Fruit fly (Drosophila melanogaster) whole organism, embryonic: Measurements from ENCODE around the gene TTLL4A.

Source experiments
- Aef1 ChIP-seq: fragments of 200-800 bp; sonication (Bioruptor generic); IDR thresholded peaks from 3 replicates; pipeline ENCODE4 v1.3.6; 2022; ENCODE audit warnings: missing biosample characterization, missing genetic modification characterization
- CG10274 ChIP-seq: fragments of 200-800 bp; sonication (Bioruptor generic); optimal IDR thresholded peaks from 3 replicates; lab custom pipeline; 2017; ENCODE audit warnings: missing biosample characterization, mild to moderate bottlenecking, missing genetic modification characterization
- CG12299 ChIP-seq: fragments of 200-800 bp; sonication (Bioruptor generic); optimal IDR thresholded peaks from 2 replicates; lab custom pipeline; 2018; ENCODE audit warnings: missing biosample characterization, mild to moderate bottlenecking, missing genetic modification characterization
- CG13775 ChIP-seq: fragments of 200-800 bp; sonication (Bioruptor generic); optimal IDR thresholded peaks from 3 replicates; lab custom pipeline; 2017; ENCODE audit warnings: missing biosample characterization, mild to moderate bottlenecking, missing genetic modification characterization
- CG14050 ChIP-seq: fragments of 200-800 bp; sonication (Bioruptor generic); IDR thresholded peaks from 3 replicates; pipeline ENCODE4 v1.3.6; 2022; ENCODE audit warnings: missing biosample characterization, missing genetic modification characterization
- CG15011 ChIP-seq: fragments of 200-800 bp; sonication (Bioruptor generic); optimal IDR thresholded peaks from 3 replicates; lab custom pipeline; 2018; ENCODE audit warnings: missing biosample characterization, mild to moderate bottlenecking, missing genetic modification characterization
- CG17361 ChIP-seq: fragments of 200-800 bp; sonication (Bioruptor generic); IDR thresholded peaks from 3 replicates; pipeline ENCODE4 v1.3.6; 2022; ENCODE audit warnings: missing biosample characterization, missing genetic modification characterization
- CG1792 ChIP-seq: fragments of 200-800 bp; sonication (Bioruptor generic); optimal IDR thresholded peaks from 2 replicates; lab custom pipeline; 2016; ENCODE audit warnings: missing biosample characterization, missing genetic modification characterization
- CG1832 ChIP-seq: fragments of 200-800 bp; sonication (Bioruptor generic); optimal IDR thresholded peaks from 2 replicates; lab custom pipeline; 2017; ENCODE audit warnings: missing biosample characterization, mild to moderate bottlenecking, missing genetic modification characterization, inconsistent platforms
- CG18476 ChIP-seq: fragments of 200-800 bp; sonication (Bioruptor generic); optimal IDR thresholded peaks from 2 replicates; lab custom pipeline; 2016; ENCODE audit warnings: missing biosample characterization, mild to moderate bottlenecking, missing genetic modification characterization
- CG30020 ChIP-seq: fragments of 200-800 bp; optimal IDR thresholded peaks from 2 replicates; lab custom pipeline; 2019; ENCODE audit warnings: missing biosample characterization, mild to moderate bottlenecking, missing genetic modification characterization, moderate library complexity
- CG33213 ChIP-seq: fragments of 200-800 bp; sonication (Bioruptor generic); optimal IDR thresholded peaks from 3 replicates; lab custom pipeline; 2016; ENCODE audit warnings: missing biosample characterization, missing genetic modification characterization
- CG3847 ChIP-seq: fragments of 200-800 bp; sonication (Bioruptor generic); IDR thresholded peaks from 2 replicates; pipeline ENCODE4 v1.3.6; 2022; ENCODE audit warnings: missing biosample characterization, missing genetic modification characterization
- CG4617 ChIP-seq: fragments of 200-800 bp; sonication (Bioruptor generic); optimal IDR thresholded peaks from 3 replicates; lab custom pipeline; 2016; ENCODE audit warnings: missing biosample characterization, missing genetic modification characterization, borderline replicate concordance
- CG4707 ChIP-seq: fragments of 200-800 bp; sonication (Bioruptor generic); optimal IDR thresholded peaks from 2 replicates; lab custom pipeline; 2018; ENCODE audit warnings: missing biosample characterization, mild to moderate bottlenecking, missing genetic modification characterization, moderate library complexity
- CG8089 ChIP-seq: fragments of 200-800 bp; sonication (Bioruptor generic); optimal IDR thresholded peaks from 3 replicates; lab custom pipeline; 2016; ENCODE audit warnings: missing biosample characterization, missing genetic modification characterization
- CG9609 ChIP-seq: fragments of 200-800 bp; sonication (Bioruptor generic); optimal IDR thresholded peaks from 3 replicates; lab custom pipeline; 2016; ENCODE audit warnings: missing biosample characterization, missing genetic modification characterization
- CG9727 ChIP-seq: fragments of 200-800 bp; sonication (Bioruptor generic); optimal IDR thresholded peaks from 3 replicates; lab custom pipeline; 2017; ENCODE audit warnings: missing biosample characterization, mild to moderate bottlenecking, missing genetic modification characterization
- CG9932 ChIP-seq: fragments of 200-800 bp; sonication (Bioruptor generic); IDR thresholded peaks from 2 replicates; pipeline ENCODE4 v1.3.6; 2022; ENCODE audit warnings: missing biosample characterization, missing genetic modification characterization
- Dref ChIP-seq: fragments of 200-800 bp; sonication (Bioruptor generic); IDR thresholded peaks from 2 replicates; pipeline ENCODE4 v1.3.6; 2022; ENCODE audit warnings: missing biosample characterization, missing genetic modification characterization
- Elba2 ChIP-seq: fragments of 200-800 bp; sonication (Bioruptor generic); optimal IDR thresholded peaks from 3 replicates; lab custom pipeline; 2016; ENCODE audit warnings: missing biosample characterization, missing genetic modification characterization
- NC2α ChIP-seq: fragments of 200-800 bp; sonication (Bioruptor generic); optimal IDR thresholded peaks from 2 replicates; lab custom pipeline; 2016; ENCODE audit warnings: missing biosample characterization, missing genetic modification characterization
- NC2β ChIP-seq: fragments of 200-800 bp; sonication (Bioruptor generic); optimal IDR thresholded peaks from 2 replicates; lab custom pipeline; 2016; ENCODE audit warnings: missing biosample characterization, missing genetic modification characterization
- PHDP ChIP-seq: fragments of 200-800 bp; sonication (Bioruptor generic); optimal IDR thresholded peaks from 3 replicates; lab custom pipeline; 2018; ENCODE audit warnings: missing biosample characterization, mild to moderate bottlenecking, missing genetic modification characterization, moderate library complexity
- Scr ChIP-seq: fragments of 200-800 bp; sonication (Bioruptor generic); IDR thresholded peaks from 2 replicates; pipeline ENCODE4 v1.3.6; 2022; ENCODE audit warnings: missing biosample characterization, missing genetic modification characterization; ENCODE audit not compliant: partially characterized antibody
- Usf ChIP-seq: fragments of 200-800 bp; sonication (Bioruptor generic); optimal IDR thresholded peaks from 2 replicates; lab custom pipeline; 2017; ENCODE audit warnings: missing genotype, missing biosample characterization, missing genetic modification characterization
- Xrp1 ChIP-seq: fragments of 200-800 bp; sonication (Bioruptor generic); IDR thresholded peaks from 2 replicates; pipeline ENCODE4 v1.3.6; 2022; ENCODE audit warnings: missing biosample characterization, missing genetic modification characterization
- chif ChIP-seq, 2 experiments: fragments of 200-800 bp; sonication (Bioruptor generic); optimal IDR thresholded peaks; 3 replicates each; lab custom pipeline; 2016; ENCODE audit warnings: missing biosample characterization in 2 of 2, missing genetic modification characterization in 2 of 2
- dan ChIP-seq: fragments of 200-800 bp; sonication (Bioruptor generic); IDR thresholded peaks from 2 replicates; pipeline ENCODE4 v1.3.6; 2022; ENCODE audit warnings: missing biosample characterization, missing genetic modification characterization
- dm ChIP-seq: fragments of 200-800 bp; sonication (Bioruptor generic); optimal IDR thresholded peaks from 3 replicates; lab custom pipeline; 2016; ENCODE audit warnings: missing biosample characterization, missing genetic modification characterization
- fd3F ChIP-seq: fragments of 200-800 bp; sonication (Bioruptor generic); optimal IDR thresholded peaks from 2 replicates; lab custom pipeline; 2018; ENCODE audit warnings: missing biosample characterization, mild to moderate bottlenecking, missing genetic modification characterization, moderate library complexity
- gem ChIP-seq: fragments of 200-800 bp; sonication (Bioruptor generic); optimal IDR thresholded peaks from 2 replicates; lab custom pipeline; 2019; ENCODE audit warnings: missing biosample characterization, mild to moderate bottlenecking, missing genetic modification characterization, moderate library complexity
- gfzf ChIP-seq: fragments of 200-800 bp; sonication (Bioruptor generic); optimal IDR thresholded peaks from 2 replicates; lab custom pipeline; 2016; ENCODE audit warnings: missing biosample characterization, mild to moderate bottlenecking, missing genetic modification characterization, moderate library complexity
- hkb ChIP-seq, 2 experiments: fragments of 200-800 bp in 1 of 2; fragments of >200 bp in 1 of 2; sonication (Bioruptor generic) in 1 of 2; IDR thresholded peaks in 1 of 2; optimal IDR thresholded peaks in 1 of 2; 2 replicates each; pipeline versions ENCODE4 v1.3.6 to Lab custom; 2017 to 2022; ENCODE audit warnings: missing biosample characterization in 1 of 2, missing genetic modification characterization in 1 of 2
- inv ChIP-seq: fragments of 200-800 bp; sonication (Bioruptor generic); IDR thresholded peaks from 2 replicates; pipeline ENCODE4 v1.3.6; 2022; ENCODE audit warnings: missing biosample characterization, missing genetic modification characterization; ENCODE audit not compliant: partially characterized antibody
- kay ChIP-seq: fragments of 200-800 bp; sonication (Bioruptor generic); optimal IDR thresholded peaks from 2 replicates; lab custom pipeline; 2016; ENCODE audit warnings: missing biosample characterization, missing genetic modification characterization
- phol ChIP-seq: fragments of 200-800 bp; sonication (Bioruptor generic); optimal IDR thresholded peaks from 3 replicates; lab custom pipeline; 2018; ENCODE audit warnings: missing biosample characterization, mild to moderate bottlenecking, missing genetic modification characterization, moderate library complexity
- prd ChIP-seq, 3 experiments: fragments of >200 bp in 2 of 3; fragments of 200-800 bp in 1 of 3; sonication (Bioruptor generic) in 1 of 3; optimal IDR thresholded peaks in 2 of 3; IDR thresholded peaks in 1 of 3; 2 replicates in 2 of 3; 3 replicates in 1 of 3; pipeline versions ENCODE4 v1.3.6 to Lab custom; 2017 to 2022; ENCODE audit warnings: missing biosample characterization in 1 of 3, missing genetic modification characterization in 1 of 3
- pros ChIP-seq: fragments of 200-800 bp; sonication (Bioruptor generic); optimal IDR thresholded peaks from 3 replicates; lab custom pipeline; 2019; ENCODE audit warnings: missing biosample characterization, mild to moderate bottlenecking, missing genetic modification characterization, moderate library complexity
- pum ChIP-seq: fragments of 200-800 bp; sonication (Bioruptor generic); optimal IDR thresholded peaks from 2 replicates; lab custom pipeline; 2016; ENCODE audit warnings: missing biosample characterization, missing genetic modification characterization
- pzg ChIP-seq: fragments of 200-800 bp; sonication (Bioruptor generic); optimal IDR thresholded peaks from 3 replicates; lab custom pipeline; 2018; ENCODE audit warnings: missing biosample characterization, mild to moderate bottlenecking, missing genetic modification characterization, moderate library complexity
- scrt ChIP-seq: fragments of 200-800 bp; sonication (Bioruptor generic); optimal IDR thresholded peaks from 2 replicates; lab custom pipeline; 2018; ENCODE audit warnings: missing biosample characterization, mild to moderate bottlenecking, missing genetic modification characterization, moderate library complexity
- sd ChIP-seq: fragments of 200-800 bp; sonication (Bioruptor generic); optimal IDR thresholded peaks from 3 replicates; lab custom pipeline; 2018; ENCODE audit warnings: missing biosample characterization, mild to moderate bottlenecking, missing genetic modification characterization, moderate library complexity
- sens ChIP-seq: fragments of 200-800 bp; sonication (Bioruptor generic); peaks from one replicate; lab custom pipeline; 2016; ENCODE audit warnings: missing biosample characterization, missing genetic modification characterization
- shn ChIP-seq: fragments of 200-800 bp; sonication (Bioruptor generic); optimal IDR thresholded peaks from 3 replicates; lab custom pipeline; 2016; ENCODE audit warnings: missing biosample characterization, missing genetic modification characterization
- sima ChIP-seq: fragments of 200-800 bp; sonication (Bioruptor generic); optimal IDR thresholded peaks from 2 replicates; lab custom pipeline; 2016; ENCODE audit warnings: missing biosample characterization, missing genetic modification characterization
- stwl ChIP-seq: fragments of 200-800 bp; sonication (Bioruptor generic); optimal IDR thresholded peaks from 3 replicates; lab custom pipeline; 2018; ENCODE audit warnings: missing biosample characterization, mild to moderate bottlenecking, missing genetic modification characterization, moderate library complexity
- tll ChIP-seq, 2 experiments: fragments of 200-800 bp in 1 of 2; fragments of >200 bp in 1 of 2; sonication (Bioruptor generic) in 1 of 2; optimal IDR thresholded peaks; 2 replicates each; lab custom pipeline; 2017 to 2019; ENCODE audit warnings: missing biosample characterization in 2 of 2, missing genetic modification characterization in 2 of 2, mild to moderate bottlenecking in 1 of 2, moderate library complexity in 1 of 2
- zen ChIP-seq: fragments of 200-800 bp; sonication (Bioruptor generic); optimal IDR thresholded peaks from 3 replicates; lab custom pipeline; 2018; ENCODE audit warnings: missing biosample characterization, mild to moderate bottlenecking, missing genetic modification characterization, moderate library complexity
- zfh2 ChIP-seq: fragments of 200-800 bp; sonication (Bioruptor generic); optimal IDR thresholded peaks from 2 replicates; lab custom pipeline; 2016; ENCODE audit warnings: missing biosample characterization, missing genetic modification characterization

TTLL4A gene

dm6 chr2L:10970134-10970533 lies 19.1 kb upstream of the TTLL4A start, which contains the start of the genes Tmem214 and YL-1 (continued):
- no peak for TF ChIP-seq dan
- TF ChIP-seq hkb (optimal IDR thresholded peaks at IDR 0.05; lab: Kevin White, UChicago): no peak
- no peak for TF ChIP-seq hkb (GFP tag; IDR thresholded peaks at IDR 0.05; lab: Robert Waterston, UW)
- peak; percentile 69 for TF ChIP-seq Scr (GFP tag; lab: Robert Waterston, UW)
- peak; percentile 8 for TF ChIP-seq CG12299 (tag; lab: Kevin White, UChicago)
- no peak for TF ChIP-seq sima (GFP tag; lab: Kevin White, UChicago)
- no peak for TF ChIP-seq tll (GFP tag; optimal IDR thresholded peaks at IDR 0.05; lab: Kevin White, UChicago)
- TF ChIP-seq CG13775 (GFP tag; lab: Kevin White, UChicago): no peak
- TF ChIP-seq zen (tag; lab: Kevin White, UChicago): peak; percentile 16
- peak; percentile 7 for TF ChIP-seq CG9727 (GFP tag; lab: Kevin White, UChicago)
- TF ChIP-seq CG33213 (GFP tag; lab: Kevin White, UChicago): peak; percentile 10
- peak; percentile 81 for TF ChIP-seq gfzf (GFP tag; lab: Kevin White, UChicago)
- TF ChIP-seq gem (tag; lab: Kevin White, UChicago): peak; percentile 20
- no peak for TF ChIP-seq CG9932 (GFP tag; lab: Robert Waterston, UW)
- no peak for TF ChIP-seq CG10274 (GFP tag; lab: Kevin White, UChicago)
- no peak for TF ChIP-seq shn
- no peak for TF ChIP-seq kay (GFP tag; lab: Kevin White, UChicago)
- TF ChIP-seq PHDP (tag; lab: Kevin White, UChicago): peak; percentile 4
- TF ChIP-seq phol (tag; lab: Kevin White, UChicago): peak; percentile 86
- peak; percentile 77 for TF ChIP-seq pzg (GFP tag; lab: Kevin White, UChicago)
- peak; percentile 93 for TF ChIP-seq scrt
- peak; percentile 1 for TF ChIP-seq NC2β (GFP tag; lab: Kevin White, UChicago)
- TF ChIP-seq pum (GFP tag; lab: Kevin White, UChicago): no peak
- peak; percentile 95 for TF ChIP-seq CG4617
- TF ChIP-seq Xrp1 (GFP tag; lab: Robert Waterston, UW): no peak
- no peak for TF ChIP-seq CG4707
- TF ChIP-seq sd: no peak
- no peak for TF ChIP-seq chif (GFP tag; optimal IDR thresholded peaks at IDR 0.05; lab: Kevin White, UChicago)
- no peak for TF ChIP-seq zfh2 (GFP tag; lab: Kevin White, UChicago)
- no peak for TF ChIP-seq CG1792 (GFP tag; lab: Kevin White, UChicago)
- peak; percentile 64 for TF ChIP-seq Elba2 (GFP tag; lab: Kevin White, UChicago)
- no peak for TF ChIP-seq NC2α (GFP tag; lab: Kevin White, UChicago)
- TF ChIP-seq Aef1 (GFP tag; lab: Robert Waterston, UW): no peak
- no peak for TF ChIP-seq CG14050 (GFP tag; lab: Robert Waterston, UW)
- TF ChIP-seq CG8089 (GFP tag; lab: Kevin White, UChicago): no peak
- TF ChIP-seq prd (optimal IDR thresholded peaks at IDR 0.05; lab: Kevin White, UChicago): no peak
- TF ChIP-seq prd (GFP tag; IDR thresholded peaks at IDR 0.05; lab: Robert Waterston, UW): no peak
- TF ChIP-seq CG30020: peak; percentile 53
- 0 out of 3 replicates have a peak, but pooled peaks have one; percentile 28 for TF ChIP-seq CG17361 (GFP tag; lab: Robert Waterston, UW)
- TF ChIP-seq pros (GFP tag; lab: Kevin White, UChicago): no peak
- peak; percentile 59 for TF ChIP-seq CG3847
- no peak for TF ChIP-seq CG1832 (GFP tag; lab: Kevin White, UChicago)
- TF ChIP-seq inv (GFP tag; lab: Robert Waterston, UW): peak; percentile 48; the same call in 1 of the 2 replicates
- no peak for TF ChIP-seq CG15011
- no peak for TF ChIP-seq Usf (GFP tag; lab: Kevin White, UChicago)
- no peak for TF ChIP-seq CG9609 (GFP tag; lab: Kevin White, UChicago)
- TF ChIP-seq sens (GFP tag; lab: Kevin White, UChicago): peak; percentile 79
- TF ChIP-seq Dref (GFP tag; lab: Robert Waterston, UW): no peak; the same call in 1 of the 2 replicates
- no peak for TF ChIP-seq fd3F
- no peak for TF ChIP-seq dm
- TF ChIP-seq CG18476 (GFP tag; lab: Kevin White, UChicago): no peak
- peak; percentile 74 for TF ChIP-seq stwl (tag; lab: Kevin White, UChicago)
